Fruit fly (Drosophila melanogaster): ENCODE measurements around the gene yellow-h.

yellow-h gene

DNA sequence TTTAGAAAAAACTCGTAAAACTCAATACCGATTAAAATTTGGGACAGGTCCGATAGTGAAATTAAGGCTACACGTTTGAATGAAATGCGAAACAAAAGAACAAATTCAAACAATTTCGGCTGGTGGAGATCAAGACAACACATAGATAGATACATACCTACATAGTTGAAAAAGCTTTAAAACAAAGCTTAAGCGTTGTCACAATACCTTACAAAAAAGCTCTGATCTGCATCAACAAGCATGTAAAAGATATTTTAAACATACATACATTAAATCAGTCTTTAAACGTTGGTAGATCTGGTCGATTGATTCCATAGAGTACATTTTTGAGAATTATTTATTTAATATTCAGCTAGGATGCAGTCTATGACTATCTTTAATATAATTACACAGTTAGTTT lies at the start of gene yellow-h, which contains the start of gene CG31999:
TSS of gene yellow-h (plus strand) at position 275 of the 400 bp plus-strand sequence.
TSS of gene CG31999 (minus strand) at position 101 of the 400 bp plus-strand sequence.
- no peak for TF ChIP-seq Snoo (tag; optimal IDR thresholded peaks at IDR 0.05)

DNA sequence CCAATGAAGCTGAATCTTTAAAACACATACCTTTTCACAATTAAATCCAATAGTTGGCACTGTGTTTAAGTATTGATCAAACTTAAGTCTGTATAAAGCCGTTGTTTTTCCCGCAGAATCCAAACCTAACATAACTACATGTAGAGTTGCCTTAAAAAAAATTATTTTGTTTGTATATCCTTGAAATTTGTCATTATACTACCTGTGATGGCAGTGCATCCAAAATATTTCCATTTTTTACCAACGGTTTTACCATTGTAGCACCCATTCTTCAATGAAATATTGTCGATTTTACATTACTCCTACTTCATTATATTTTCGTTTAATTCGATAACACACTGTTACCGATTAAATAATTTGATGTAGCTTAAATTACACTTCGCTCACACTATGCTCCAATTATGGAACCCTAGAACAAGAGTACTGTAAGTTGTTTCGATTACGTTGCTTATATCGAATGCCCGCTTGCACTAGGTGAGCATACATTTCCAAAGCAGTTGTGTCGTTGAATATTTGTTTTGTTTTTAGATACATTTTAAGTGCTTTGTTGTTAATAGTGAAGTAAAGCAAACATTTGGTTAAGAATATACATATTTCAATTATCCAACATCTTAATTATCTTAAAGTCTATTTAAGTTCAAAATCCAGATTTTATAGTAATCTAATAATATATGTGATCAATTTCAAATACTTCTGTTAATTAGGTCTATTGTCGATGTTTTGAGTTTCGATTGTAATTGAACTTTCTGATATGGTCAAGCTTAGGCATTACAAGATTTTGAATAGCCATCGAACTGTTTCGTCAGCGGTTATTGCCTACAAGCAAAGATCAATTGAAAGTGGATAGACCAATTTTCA lies 48.4 kb upstream of the yellow-h start, which contains the start of gene Arl4:
TSS of gene Arl4 (minus strand) at position 328 of the 858 bp plus-strand sequence.
- TF ChIP-seq CG15710 (tag; optimal IDR thresholded peaks at IDR 0.05) (peak; percentile 27), CG8301 (tag; optimal IDR thresholded peaks at IDR 0.05) (no peak), CG13204 (GFP tag; optimal IDR thresholded peaks at IDR 0.05) (no peak), D1 (tag; optimal IDR thresholded peaks at IDR 0.05) (peak; percentile 37), CG32121 (GFP tag; IDR thresholded peaks at IDR 0.05) (no peak), CG8159 (tag; optimal IDR thresholded peaks at IDR 0.05) (no peak), CG34367 (tag; optimal IDR thresholded peaks at IDR 0.05) (no peak), CG14655 (GFP tag; optimal IDR thresholded peaks at IDR 0.05) (no peak), CG9948 (tag; optimal IDR thresholded peaks at IDR 0.05) (no peak), gl (tag; optimal IDR thresholded peaks at IDR 0.05) (no peak), Snoo (tag; optimal IDR thresholded peaks at IDR 0.05) (peak; percentile 37)

DNA sequence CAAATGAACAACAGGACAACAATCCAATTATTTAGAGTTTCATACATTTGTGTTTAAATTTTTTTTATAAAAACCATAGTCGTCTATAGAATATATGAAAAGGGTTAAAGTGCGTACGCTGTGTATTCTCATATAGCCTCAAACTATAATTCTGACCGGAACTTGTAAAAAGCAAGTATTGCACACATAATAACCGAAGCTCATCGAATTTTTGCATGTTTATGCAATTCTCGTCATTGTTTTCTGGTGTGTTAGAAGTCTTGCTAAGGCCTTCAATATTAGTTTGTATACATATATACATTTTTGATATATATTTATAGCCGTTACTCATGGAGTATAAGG lies 47.8 kb upstream of the yellow-h start:
- TF ChIP-seq CG10348 (GFP tag; IDR thresholded peaks at IDR 0.05) (no peak), D1 (tag; optimal IDR thresholded peaks at IDR 0.05) (no peak), CG8301 (tag; optimal IDR thresholded peaks at IDR 0.05) (no peak)

DNA sequence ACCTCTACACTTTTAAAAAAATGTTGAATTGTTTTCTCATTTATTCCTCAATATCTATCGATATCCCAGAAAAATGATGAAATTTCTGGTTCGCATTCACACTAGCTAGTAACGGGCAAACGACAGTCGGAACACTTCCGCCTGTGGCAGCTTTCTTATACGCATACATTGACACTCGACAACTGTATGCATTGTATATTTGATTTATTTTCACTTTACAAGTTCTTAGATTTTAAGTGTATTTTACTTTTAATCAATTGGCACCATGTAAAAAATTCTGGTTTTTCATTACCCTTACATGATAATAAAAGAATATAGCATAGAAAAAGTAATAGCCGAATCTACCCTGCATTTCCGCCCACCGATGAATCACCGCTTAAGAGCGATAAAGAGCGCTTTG lies 46.9 kb upstream of the yellow-h start:
- no peak for TF ChIP-seq rn (GFP tag; IDR thresholded peaks at IDR 0.05)
- TF ChIP-seq CG34367 (tag; optimal IDR thresholded peaks at IDR 0.05) = no peak
- no peak for TF ChIP-seq CG13204 (GFP tag; optimal IDR thresholded peaks at IDR 0.05)
- no peak for TF ChIP-seq gl (tag; optimal IDR thresholded peaks at IDR 0.05)
- no peak for TF ChIP-seq fd96Ca (GFP tag; IDR thresholded peaks at IDR 0.05)

DNA sequence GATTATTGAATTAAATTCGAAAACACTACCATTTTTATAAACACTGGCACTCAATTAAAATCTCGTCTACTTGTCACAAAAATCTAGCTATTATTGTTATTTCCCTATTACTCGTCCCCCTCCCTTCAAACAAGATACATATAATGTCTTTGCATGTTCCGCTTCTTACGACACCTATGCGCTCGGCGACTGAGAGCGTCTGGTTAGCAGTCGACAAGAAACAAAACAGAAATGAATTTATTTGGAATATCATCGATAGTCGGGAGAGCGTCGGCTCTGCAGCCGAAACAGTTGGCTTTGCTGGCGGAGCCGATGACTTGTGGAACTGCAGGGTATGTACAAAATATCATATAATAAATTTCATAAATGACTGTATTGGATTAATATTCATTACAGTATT lies 46.1 kb upstream of the yellow-h start:
- no peak for TF ChIP-seq CG8301 (tag; optimal IDR thresholded peaks at IDR 0.05)
- TF ChIP-seq CG9948 (tag; optimal IDR thresholded peaks at IDR 0.05) = no peak
- TF ChIP-seq CG14655 (GFP tag; optimal IDR thresholded peaks at IDR 0.05) = no peak
- TF ChIP-seq EcR (GFP tag; optimal IDR thresholded peaks at IDR 0.05) = no peak
- TF ChIP-seq Ets98B (GFP tag; IDR thresholded peaks at IDR 0.05) = no peak
- no peak for TF ChIP-seq rn (GFP tag; IDR thresholded peaks at IDR 0.05)
- TF ChIP-seq CG4496 (GFP tag; IDR thresholded peaks at IDR 0.05) = no peak
- no peak for TF ChIP-seq CG10348 (GFP tag; IDR thresholded peaks at IDR 0.05)
- no peak for TF ChIP-seq CG34367 (tag; optimal IDR thresholded peaks at IDR 0.05)
- no peak for TF ChIP-seq CG12605 (GFP tag; IDR thresholded peaks at IDR 0.05)
- no peak for TF ChIP-seq CG8159 (tag; optimal IDR thresholded peaks at IDR 0.05)
- no peak for TF ChIP-seq CG13204 (GFP tag; optimal IDR thresholded peaks at IDR 0.05)
- TF ChIP-seq CG32121 (GFP tag; IDR thresholded peaks at IDR 0.05) = no peak
- no peak for TF ChIP-seq CG17806 (tag; optimal IDR thresholded peaks at IDR 0.05)
- TF ChIP-seq Pif1B (GFP tag; optimal IDR thresholded peaks at IDR 0.05) = no peak

DNA sequence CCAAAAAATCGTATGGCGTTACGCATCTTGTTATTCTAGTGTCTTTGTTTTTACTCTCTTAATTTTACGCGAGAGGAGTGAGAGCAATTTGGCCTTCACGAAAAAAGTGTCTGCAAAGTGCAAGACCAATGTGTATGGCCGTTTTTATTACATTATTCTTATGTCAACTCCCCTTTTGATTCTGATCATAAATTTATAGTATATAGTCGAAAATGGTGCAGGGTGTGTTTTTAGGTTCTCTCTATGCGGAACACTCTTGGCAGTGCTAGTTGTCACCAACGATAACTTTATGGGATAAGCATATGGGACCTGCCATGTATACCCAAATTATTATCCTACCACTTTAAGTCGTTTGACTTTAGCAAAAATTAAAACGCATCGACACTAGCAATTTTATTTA lies 44.0 kb upstream of the yellow-h start:
- TF ChIP-seq D1 (tag; optimal IDR thresholded peaks at IDR 0.05) (no peak), Ets98B (GFP tag; IDR thresholded peaks at IDR 0.05) (no peak), CG32121 (GFP tag; IDR thresholded peaks at IDR 0.05) (no peak), CG14655 (GFP tag; optimal IDR thresholded peaks at IDR 0.05) (no peak), Snoo (tag; optimal IDR thresholded peaks at IDR 0.05) (no peak), Pif1B (GFP tag; optimal IDR thresholded peaks at IDR 0.05) (no peak), fd96Ca (GFP tag; IDR thresholded peaks at IDR 0.05) (no peak), CG10348 (GFP tag; IDR thresholded peaks at IDR 0.05) (no peak), EcR (GFP tag; optimal IDR thresholded peaks at IDR 0.05) (no peak), CG34367 (tag; optimal IDR thresholded peaks at IDR 0.05) (no peak), CG8159 (tag; optimal IDR thresholded peaks at IDR 0.05) (no peak), rn (GFP tag; IDR thresholded peaks at IDR 0.05) (no peak), CG17806 (tag; optimal IDR thresholded peaks at IDR 0.05) (no peak), CG13204 (GFP tag; optimal IDR thresholded peaks at IDR 0.05) (no peak), CG15710 (tag; optimal IDR thresholded peaks at IDR 0.05) (no peak), gl (tag; optimal IDR thresholded peaks at IDR 0.05) (no peak), CG8301 (tag; optimal IDR thresholded peaks at IDR 0.05) (no peak)

DNA sequence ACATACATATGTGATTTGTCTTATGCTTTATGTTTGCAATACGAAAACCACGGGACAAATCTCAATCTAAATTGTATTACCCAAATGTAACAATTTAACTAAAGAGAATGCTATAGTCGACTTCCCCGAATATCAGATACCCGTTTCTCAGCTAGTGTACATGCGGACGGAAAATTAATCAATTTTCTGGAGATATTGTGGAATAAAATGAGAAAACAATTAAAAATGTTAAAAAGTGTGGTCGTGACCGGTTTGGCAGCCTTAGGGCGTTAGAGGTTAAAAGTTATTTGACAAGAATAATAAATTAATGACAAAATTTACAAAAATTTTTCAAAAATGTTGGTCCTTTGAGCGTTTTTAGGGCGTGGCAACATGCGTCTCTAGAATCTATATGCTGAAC lies 35.2 kb upstream of the yellow-h start:
- TF ChIP-seq CG32121 (GFP tag; IDR thresholded peaks at IDR 0.05) (no peak), Pif1A (GFP tag; optimal IDR thresholded peaks at IDR 0.05) (no peak), CG17806 (tag; optimal IDR thresholded peaks at IDR 0.05) (no peak), D1 (tag; optimal IDR thresholded peaks at IDR 0.05) (no peak), fd96Ca (GFP tag; IDR thresholded peaks at IDR 0.05) (no peak), CG15710 (tag; optimal IDR thresholded peaks at IDR 0.05) (no peak), CG10348 (GFP tag; IDR thresholded peaks at IDR 0.05) (no peak), Ets98B (GFP tag; IDR thresholded peaks at IDR 0.05) (no peak), CG12605 (GFP tag; IDR thresholded peaks at IDR 0.05) (no peak)
